Fruit fly (Drosophila melanogaster) whole organism, embryonic: Measurements from ENCODE around the gene CG2247.
A peak's percentile ranks its signal among the peaks of the same experiment; 100 is the strongest.

Experiments used
- ATbp ChIP-seq: fragments of 200-800 bp; sonication (Bioruptor generic); optimal IDR thresholded peaks from 2 replicates; lab custom pipeline; 2017; ENCODE audit warnings: missing biosample characterization, mild to moderate bottlenecking, missing genetic modification characterization, missing genetic modification reagents
- B-H1 ChIP-seq: fragments of 200-800 bp; sonication (Bioruptor generic); IDR thresholded peaks from 3 replicates; pipeline ENCODE4 v1.3.6; 2022; ENCODE audit warnings: missing biosample characterization, missing genetic modification characterization
- Bgb ChIP-seq: fragments of 200-800 bp; sonication (Bioruptor generic); IDR thresholded peaks from 2 replicates; pipeline ENCODE4 v1.3.6; 2022; ENCODE audit warnings: missing biosample characterization, missing genetic modification characterization; ENCODE audit not compliant: partially characterized antibody
- CG11398 ChIP-seq: fragments of 200-800 bp; sonication (Bioruptor generic); optimal IDR thresholded peaks from 2 replicates; lab custom pipeline; 2016; ENCODE audit warnings: missing biosample characterization, missing genetic modification characterization
- CG11696 ChIP-seq: fragments of 200-800 bp; sonication (Bioruptor generic); IDR thresholded peaks from 2 replicates; pipeline ENCODE4 v1.3.6; 2022; ENCODE audit warnings: missing biosample characterization, missing genetic modification characterization
- CG12769 ChIP-seq: fragments of 200-800 bp; sonication (Bioruptor generic); optimal IDR thresholded peaks from 2 replicates; lab custom pipeline; 2019; ENCODE audit warnings: missing biosample characterization, mild to moderate bottlenecking, missing genetic modification characterization, moderate library complexity
- CG13296 ChIP-seq: fragments of 200-800 bp; sonication (Bioruptor generic); optimal IDR thresholded peaks from 3 replicates; lab custom pipeline; 2018; ENCODE audit warnings: missing biosample characterization, mild to moderate bottlenecking, missing genetic modification characterization
- CG13424 ChIP-seq: fragments of 200-800 bp; sonication (Bioruptor generic); optimal IDR thresholded peaks from 2 replicates; lab custom pipeline; 2019; ENCODE audit warnings: missing biosample characterization, mild to moderate bottlenecking, missing genetic modification characterization, moderate library complexity
- CG13894 ChIP-seq: fragments of 200-800 bp; sonication (Bioruptor generic); optimal IDR thresholded peaks from 3 replicates; lab custom pipeline; 2018; ENCODE audit warnings: missing biosample characterization, mild to moderate bottlenecking, missing genetic modification characterization, moderate library complexity
- CG1603 ChIP-seq: fragments of 200-800 bp; sonication (Bioruptor generic); optimal IDR thresholded peaks from 2 replicates; lab custom pipeline; 2019; ENCODE audit warnings: missing biosample characterization, mild to moderate bottlenecking, missing genetic modification characterization, moderate library complexity
- CG16813 ChIP-seq: fragments of 200-800 bp; sonication (Bioruptor generic); IDR thresholded peaks from 3 replicates; pipeline ENCODE4 v1.3.6; 2022; ENCODE audit warnings: missing biosample characterization, missing genetic modification characterization; ENCODE audit not compliant: partially characterized antibody
- CG17359 ChIP-seq: fragments of 200-800 bp; sonication (Bioruptor generic); optimal IDR thresholded peaks from 3 replicates; lab custom pipeline; 2018; ENCODE audit warnings: missing biosample characterization, mild to moderate bottlenecking, missing genetic modification characterization, moderate library complexity
- CG1792 ChIP-seq: fragments of 200-800 bp; sonication (Bioruptor generic); optimal IDR thresholded peaks from 2 replicates; lab custom pipeline; 2016; ENCODE audit warnings: missing biosample characterization, missing genetic modification characterization
- CG18476 ChIP-seq: fragments of 200-800 bp; sonication (Bioruptor generic); optimal IDR thresholded peaks from 2 replicates; lab custom pipeline; 2016; ENCODE audit warnings: missing biosample characterization, mild to moderate bottlenecking, missing genetic modification characterization
- CG18599 ChIP-seq: fragments of 200-800 bp; sonication (Bioruptor generic); optimal IDR thresholded peaks from 3 replicates; lab custom pipeline; 2017; ENCODE audit warnings: missing biosample characterization, missing genetic modification characterization, mild to moderate bottlenecking, moderate library complexity, missing genetic modification reagents
- CG2120 ChIP-seq: fragments of 200-800 bp; sonication (Bioruptor generic); optimal IDR thresholded peaks from 3 replicates; lab custom pipeline; 2016; ENCODE audit warnings: missing biosample characterization, missing genetic modification characterization
- CG2712 ChIP-seq: fragments of 200-800 bp; optimal IDR thresholded peaks from 3 replicates; lab custom pipeline; 2019; ENCODE audit warnings: missing biosample characterization, mild to moderate bottlenecking, missing genetic modification characterization, moderate library complexity
- CG2889 ChIP-seq: fragments of 200-800 bp; sonication (Bioruptor generic); IDR thresholded peaks from 3 replicates; pipeline ENCODE4 v1.3.6; 2022; ENCODE audit warnings: missing biosample characterization, missing genetic modification characterization
- CG30020 ChIP-seq: fragments of 200-800 bp; optimal IDR thresholded peaks from 2 replicates; lab custom pipeline; 2019; ENCODE audit warnings: missing biosample characterization, mild to moderate bottlenecking, missing genetic modification characterization, moderate library complexity
- CG31441 ChIP-seq: fragments of 200-800 bp; sonication (Bioruptor generic); IDR thresholded peaks from 2 replicates; pipeline ENCODE4 v1.3.6; 2022; ENCODE audit warnings: missing biosample characterization, missing genetic modification characterization
- CG43689 ChIP-seq: fragments of 200-800 bp; sonication (Bioruptor generic); IDR thresholded peaks from 2 replicates; pipeline ENCODE4 v1.3.6; 2022; ENCODE audit warnings: missing biosample characterization, missing genetic modification characterization
- CG6689 ChIP-seq: fragments of 200-800 bp; sonication (Bioruptor generic); IDR thresholded peaks from 2 replicates; pipeline ENCODE4 v1.3.6; 2022; ENCODE audit warnings: missing biosample characterization, missing genetic modification characterization
- CG7745 ChIP-seq: fragments of 200-800 bp; sonication (Bioruptor generic); optimal IDR thresholded peaks from 2 replicates; lab custom pipeline; 2018; ENCODE audit warnings: missing biosample characterization, mild to moderate bottlenecking, missing genetic modification characterization, moderate library complexity
- CG9876 ChIP-seq: fragments of 200-800 bp; sonication (Bioruptor generic); optimal IDR thresholded peaks from 2 replicates; lab custom pipeline; 2016; ENCODE audit warnings: missing biosample characterization, missing genetic modification characterization
- Fer3 ChIP-seq: fragments of 200-800 bp; sonication (Bioruptor generic); optimal IDR thresholded peaks from 2 replicates; lab custom pipeline; 2018; ENCODE audit warnings: missing biosample characterization, mild to moderate bottlenecking, missing genetic modification characterization, moderate library complexity
- HHEX ChIP-seq: fragments of 200-800 bp; sonication (Bioruptor generic); optimal IDR thresholded peaks from 3 replicates; lab custom pipeline; 2017; ENCODE audit warnings: missing biosample characterization, mild to moderate bottlenecking, missing genetic modification characterization, missing genetic modification reagents
- Hr39 ChIP-seq: fragments of >200 bp; optimal IDR thresholded peaks from 2 replicates; lab custom pipeline; 2017
- Rfx ChIP-seq: fragments of 200-800 bp; sonication (Bioruptor generic); IDR thresholded peaks from 2 replicates; pipeline ENCODE4 v1.3.6; 2022; ENCODE audit warnings: missing biosample characterization, missing genetic modification characterization
- aop ChIP-seq: fragments of 200-800 bp; sonication (Bioruptor generic); IDR thresholded peaks from 2 replicates; pipeline ENCODE4 v1.3.6; 2022; ENCODE audit warnings: missing biosample characterization, missing genetic modification characterization
- bcd ChIP-seq: fragments of 200-800 bp; sonication (Bioruptor generic); optimal IDR thresholded peaks from 2 replicates; lab custom pipeline; 2017; ENCODE audit warnings: missing biosample characterization, mild to moderate bottlenecking, missing genetic modification characterization
- cato ChIP-seq: fragments of 200-800 bp; sonication (Bioruptor generic); optimal IDR thresholded peaks from 2 replicates; lab custom pipeline; 2016; ENCODE audit warnings: missing biosample characterization, missing genetic modification characterization, borderline replicate concordance
- caup ChIP-seq: fragments of 200-800 bp; sonication (Bioruptor generic); optimal IDR thresholded peaks from 3 replicates; lab custom pipeline; 2017; ENCODE audit warnings: missing biosample characterization, mild to moderate bottlenecking, missing genetic modification characterization, moderate library complexity; ENCODE audit not compliant: severe bottlenecking
- dati ChIP-seq: fragments of 200-800 bp; sonication (Bioruptor generic); IDR thresholded peaks from 2 replicates; pipeline ENCODE4 v1.3.6; 2022; ENCODE audit warnings: missing biosample characterization, missing genetic modification characterization
- ems ChIP-seq: fragments of 200-800 bp; sonication (Bioruptor generic); optimal IDR thresholded peaks from 3 replicates; lab custom pipeline; 2016; ENCODE audit warnings: missing biosample characterization, missing genetic modification characterization
- fd96Cb ChIP-seq: fragments of 200-800 bp; sonication (Bioruptor generic); optimal IDR thresholded peaks from 2 replicates; lab custom pipeline; 2018; ENCODE audit warnings: missing biosample characterization, mild to moderate bottlenecking, missing genetic modification characterization, moderate library complexity
- ind ChIP-seq: fragments of 200-800 bp; sonication (Bioruptor generic); optimal IDR thresholded peaks from 3 replicates; lab custom pipeline; 2016; ENCODE audit warnings: missing biosample characterization, missing genetic modification characterization
- nerfin-1 ChIP-seq: fragments of 200-800 bp; sonication (Bioruptor generic); optimal IDR thresholded peaks from 3 replicates; lab custom pipeline; 2019; ENCODE audit warnings: missing biosample characterization, mild to moderate bottlenecking, missing genetic modification characterization, moderate library complexity
- nerfin-2 ChIP-seq: fragments of 200-800 bp; sonication (Bioruptor generic); IDR thresholded peaks from 2 replicates; pipeline ENCODE4 v1.3.6; 2022; ENCODE audit warnings: missing biosample characterization, missing genetic modification characterization; ENCODE audit not compliant: partially characterized antibody
- otp ChIP-seq: fragments of 200-800 bp; sonication (Bioruptor generic); IDR thresholded peaks from 3 replicates; pipeline ENCODE4, ENCODE4 v1.3.6; 2022; ENCODE audit warnings: missing biosample characterization, missing genetic modification characterization
- pita ChIP-seq: fragments of 200-800 bp; sonication (Bioruptor generic); optimal IDR thresholded peaks from 2 replicates; lab custom pipeline; 2017; ENCODE audit warnings: missing biosample characterization, mild to moderate bottlenecking, missing genetic modification characterization
- sens ChIP-seq: fragments of 200-800 bp; sonication (Bioruptor generic); peaks from one replicate; lab custom pipeline; 2016; ENCODE audit warnings: missing biosample characterization, missing genetic modification characterization
- sisA ChIP-seq: fragments of 200-800 bp; sonication (Bioruptor generic); IDR thresholded peaks from 2 replicates; pipeline ENCODE4 v1.3.6; 2022; ENCODE audit warnings: missing biosample characterization, missing genetic modification characterization
- slp2 ChIP-seq: fragments of 200-800 bp; sonication (Bioruptor generic); optimal IDR thresholded peaks from 2 replicates; lab custom pipeline; 2016; ENCODE audit warnings: missing biosample characterization, missing genetic modification characterization
- sna ChIP-seq: fragments of 200-800 bp; sonication (Bioruptor generic); IDR thresholded peaks from 2 replicates; pipeline ENCODE4 v1.3.6; 2022; ENCODE audit warnings: missing biosample characterization, missing genetic modification characterization; ENCODE audit not compliant: partially characterized antibody
- sr ChIP-seq: fragments of 200-800 bp; sonication (Bioruptor generic); IDR thresholded peaks from 3 replicates; pipeline ENCODE4 v1.3.6; 2022; ENCODE audit warnings: missing biosample characterization, missing genetic modification characterization
- toy ChIP-seq: fragments of 200-800 bp; sonication (Bioruptor generic); IDR thresholded peaks from 2 replicates; pipeline ENCODE4 v1.3.6; 2022; ENCODE audit warnings: missing biosample characterization, missing genetic modification characterization
- ttk ChIP-seq: fragments of 200-800 bp; sonication (Bioruptor generic); IDR thresholded peaks from 2 replicates; pipeline ENCODE4 v2.1.2; 2022; ENCODE audit warnings: missing biosample characterization, missing genetic modification characterization
- unc-4 ChIP-seq: fragments of 200-800 bp; sonication (Bioruptor generic); IDR thresholded peaks from 2 replicates; pipeline ENCODE4 v1.3.6; 2022; ENCODE audit warnings: missing biosample characterization, missing genetic modification characterization; ENCODE audit not compliant: partially characterized antibody
- usp ChIP-seq: fragments of >200 bp; optimal IDR thresholded peaks from 2 replicates; lab custom pipeline; 2017; ENCODE audit warnings: missing biosample characterization, missing genetic modification characterization
- vvl ChIP-seq: fragments of 200-800 bp; sonication (Bioruptor generic); IDR thresholded peaks from 2 replicates; pipeline ENCODE4 v1.3.6; 2022; ENCODE audit warnings: missing biosample characterization, missing genetic modification characterization
- wdn ChIP-seq: fragments of 200-800 bp; sonication (Bioruptor generic); IDR thresholded peaks from 2 replicates; pipeline ENCODE4 v1.3.6; 2022; ENCODE audit warnings: missing biosample characterization, missing genetic modification characterization
- wor ChIP-seq: fragments of 200-800 bp; sonication (Bioruptor generic); IDR thresholded peaks from 2 replicates; pipeline ENCODE4 v1.3.6; 2022; ENCODE audit warnings: missing biosample characterization, missing genetic modification characterization

CG2247 gene

dm6 chrX:11578841-11579240 lies 32.6 kb downstream of the CG2247 start (continued):
- no peak for TF ChIP-seq CG17359 (tag; lab: Kevin White, UChicago)
- TF ChIP-seq dati (GFP tag; lab: Robert Waterston, UW), result no peak
- no peak for TF ChIP-seq otp (GFP tag; lab: Robert Waterston, UW)
- TF ChIP-seq usp (GFP tag; lab: Kevin White, UChicago), result no peak
- peak; percentile 87 for TF ChIP-seq nerfin-1
- no peak for TF ChIP-seq HHEX (GFP tag; lab: Kevin White, UChicago)
- no peak for TF ChIP-seq aop (GFP tag; lab: Robert Waterston, UW)
- no peak for TF ChIP-seq ems (GFP tag; lab: Kevin White, UChicago)
- TF ChIP-seq CG30020, result no peak
- TF ChIP-seq CG11398 (GFP tag; lab: Kevin White, UChicago), result no peak
- no peak for TF ChIP-seq pita (GFP tag; lab: Kevin White, UChicago)
- TF ChIP-seq wdn (GFP tag; lab: Robert Waterston, UW), result no peak
- no peak for TF ChIP-seq CG18476 (GFP tag; lab: Kevin White, UChicago)
- no peak for TF ChIP-seq bcd
- TF ChIP-seq CG13424 (tag; lab: Kevin White, UChicago), result no peak
- peak; percentile 47; the same call in 1 of the 2 replicates for TF ChIP-seq unc-4 (GFP tag; lab: Robert Waterston, UW)
- no peak; the same call in 1 of the 2 replicates for TF ChIP-seq Bgb (GFP tag; lab: Robert Waterston, UW)
- no peak for TF ChIP-seq slp2
- TF ChIP-seq CG12769 (tag; lab: Kevin White, UChicago), result no peak
- no peak for TF ChIP-seq Hr39
- TF ChIP-seq CG31441 (GFP tag; lab: Robert Waterston, UW), result no peak
- no peak for TF ChIP-seq CG11696 (GFP tag; lab: Robert Waterston, UW)
- no peak for TF ChIP-seq CG7745 (tag; lab: Kevin White, UChicago)
- no peak for TF ChIP-seq vvl (GFP tag; lab: Robert Waterston, UW)
- TF ChIP-seq Rfx (GFP tag; lab: Robert Waterston, UW), result no peak
- no peak for TF ChIP-seq sens (GFP tag; lab: Kevin White, UChicago)
- no peak for TF ChIP-seq wor
- no peak for TF ChIP-seq sisA (GFP tag; lab: Robert Waterston, UW)
- TF ChIP-seq CG13296, result no peak
- no peak for TF ChIP-seq fd96Cb (tag; lab: Kevin White, UChicago)
- no peak for TF ChIP-seq CG9876 (GFP tag; lab: Kevin White, UChicago)
- TF ChIP-seq CG6689, result no peak
- TF ChIP-seq CG2120, result no peak
- TF ChIP-seq cato (GFP tag; lab: Kevin White, UChicago), result no peak
- no peak for TF ChIP-seq CG2889 (GFP tag; lab: Robert Waterston, UW)
- TF ChIP-seq caup (GFP tag; lab: Kevin White, UChicago), result no peak
- TF ChIP-seq CG1792, result no peak
- TF ChIP-seq ttk (GFP tag; lab: Robert Waterston, UW), result no peak
- TF ChIP-seq nerfin-2 (GFP tag; lab: Robert Waterston, UW), result no peak
- 0 out of 2 replicates have a peak, but pooled peaks have one; percentile 42 for TF ChIP-seq sna (GFP tag; lab: Robert Waterston, UW)
- no peak for TF ChIP-seq B-H1 (GFP tag; lab: Robert Waterston, UW)
- peak; percentile 21 for TF ChIP-seq CG2712 (tag; lab: Kevin White, UChicago)
- TF ChIP-seq sr (GFP tag; lab: Robert Waterston, UW), result no peak
- TF ChIP-seq Fer3 (tag; lab: Kevin White, UChicago), result no peak
- no peak for TF ChIP-seq CG43689
- peak; percentile 65 for TF ChIP-seq CG1603 (tag; lab: Kevin White, UChicago)
- TF ChIP-seq toy, result no peak
- peak; percentile 45; the same call in 1 of the 3 replicates for TF ChIP-seq CG16813 (GFP tag; lab: Robert Waterston, UW)
- TF ChIP-seq ind (GFP tag; lab: Kevin White, UChicago), result no peak
- TF ChIP-seq ATbp, result no peak
- no peak for TF ChIP-seq CG18599 (GFP tag; lab: Kevin White, UChicago)
- TF ChIP-seq CG13894 (tag; lab: Kevin White, UChicago), result peak; percentile 46
